Worm (Caenorhabditis elegans): ENCODE results near the gene rbd-1.

Gene rbd-1

ce11 chrIV:12721106-12721505 is 3.7 kb upstream of the rbd-1 start, which contains the start of gene T23F6.2:
Gene T23F6.2, plus strand, starts transcription at chrIV:12721356.
- peak; percentile 47 for TF ChIP-seq elt-1 (tag; optimal IDR thresholded peaks at IDR 0.05; ENCODE audit: borderline replicate concordance, insufficient read depth)
- TF ChIP-seq nhr-28 (tag; optimal IDR thresholded peaks at IDR 0.05): no peak
- TF ChIP-seq bed-3 (GFP tag; optimal IDR thresholded peaks at IDR 0.05): no peak
- no peak for TF ChIP-seq M03D4.4 (tag; optimal IDR thresholded peaks at IDR 0.05)
- no peak for TF ChIP-seq lsy-2 (tag; optimal IDR thresholded peaks at IDR 0.05)

ce11 chrIV:12725228-12725627 is 442 bp downstream of the rbd-1 start:
- TF ChIP-seq ces-1 (GFP tag; optimal IDR thresholded peaks at IDR 0.05): no peak
- no peak for TF ChIP-seq tbx-8 (GFP tag; optimal IDR thresholded peaks at IDR 0.05)
- no peak for TF ChIP-seq ceh-43 (GFP tag; optimal IDR thresholded peaks at IDR 0.05)

- TF ChIP-seq sptf-1 (tag; optimal IDR thresholded peaks at IDR 0.05) (no peak), nhr-2 (tag; optimal IDR thresholded peaks at IDR 0.05) (no peak), lsy-2 (tag; optimal IDR thresholded peaks at IDR 0.05) (no peak), nhr-76 (tag; optimal IDR thresholded peaks at IDR 0.05) (no peak), ceh-43 (GFP tag; optimal IDR thresholded peaks at IDR 0.05) (no peak), tbx-8 (GFP tag; optimal IDR thresholded peaks at IDR 0.05) (no peak), hlh-1 (tag; optimal IDR thresholded peaks at IDR 0.05) (no peak), ces-1 (GFP tag; optimal IDR thresholded peaks at IDR 0.05) (no peak), ceh-83 (GFP tag; optimal IDR thresholded peaks at IDR 0.05) (no peak), snpc-4 (tag; optimal IDR thresholded peaks at IDR 0.05) (no peak)
Measured at ce11 chrIV:12725925-12726324, 1.1 kb downstream of the rbd-1 start.

DNA sequence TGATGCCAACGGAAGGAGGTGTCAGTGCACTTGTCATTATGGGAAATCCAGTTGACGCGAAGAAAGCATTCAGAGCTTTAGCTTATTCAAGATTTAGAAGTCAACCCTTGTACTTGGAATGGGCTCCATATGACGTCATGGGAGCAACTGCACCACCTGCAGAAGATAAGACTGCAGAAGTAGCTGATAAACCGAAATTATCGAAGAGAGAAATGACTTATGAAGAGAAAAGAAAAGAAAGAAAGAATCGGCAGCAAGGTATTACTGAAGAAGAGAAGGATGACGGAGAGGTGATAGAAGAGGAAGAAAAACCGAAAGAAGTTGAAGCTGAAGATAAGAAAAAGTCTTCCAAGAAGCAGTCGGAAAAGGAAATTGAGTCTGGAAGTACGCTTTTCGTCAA is 3.4 kb downstream of the rbd-1 start:
- TF ChIP-seq ceh-83 (GFP tag; optimal IDR thresholded peaks at IDR 0.05) (no peak), unc-39 (tag; optimal IDR thresholded peaks at IDR 0.05) (no peak), unc-120 (tag; optimal IDR thresholded peaks at IDR 0.05; ENCODE audit: poor library complexity, severe bottlenecking) (no peak), drap-1 (GFP tag; optimal IDR thresholded peaks at IDR 0.05) (no peak), lin-13 (tag; optimal IDR thresholded peaks at IDR 0.05) (no peak), elt-1 (tag; optimal IDR thresholded peaks at IDR 0.05; ENCODE audit: borderline replicate concordance, insufficient read depth) (no peak), elt-3 (tag; optimal IDR thresholded peaks at IDR 0.05) (no peak), sem-2 (GFP tag; optimal IDR thresholded peaks at IDR 0.05) (no peak), nhr-2 (tag; optimal IDR thresholded peaks at IDR 0.05) (no peak), zip-8 (tag; optimal IDR thresholded peaks at IDR 0.05) (no peak)

ce11 chrIV:12741438-12741837 is 16.7 kb downstream of the rbd-1 start, which contains the start of gene T23F6.5:
Gene T23F6.5, minus strand, starts transcription at chrIV:12741538.
- TF ChIP-seq drap-1 (GFP tag; optimal IDR thresholded peaks at IDR 0.05) (no peak), lin-32 (GFP tag; optimal IDR thresholded peaks at IDR 0.05) (no peak), blmp-1 (tag; optimal IDR thresholded peaks at IDR 0.05) (peak; percentile 29), unc-120 (tag; optimal IDR thresholded peaks at IDR 0.05; ENCODE audit: poor library complexity, severe bottlenecking) (no peak), ham-2 (GFP tag; optimal IDR thresholded peaks at IDR 0.05) (no peak)

ce11 chrIV:12743680-12744079 is 18.9 kb downstream of the rbd-1 start:
- no peak for TF ChIP-seq unc-39 (tag; optimal IDR thresholded peaks at IDR 0.05)
- TF ChIP-seq pha-4 (tag; optimal IDR thresholded peaks at IDR 0.05): no peak

ce11 chrIV:12744713-12745112 is 19.9 kb downstream of the rbd-1 start, which contains the start of gene C36H8.1:
Gene C36H8.1, minus strand, starts transcription at chrIV:12744813.
- TF ChIP-seq blmp-1 (tag; optimal IDR thresholded peaks at IDR 0.05) (no peak), tbx-8 (GFP tag; optimal IDR thresholded peaks at IDR 0.05) (no peak), ces-1 (GFP tag; optimal IDR thresholded peaks at IDR 0.05) (no peak), ztf-11 (tag; optimal IDR thresholded peaks at IDR 0.05) (no peak), mls-2 (tag; optimal IDR thresholded peaks at IDR 0.05) (no peak), cnd-1 (tag; optimal IDR thresholded peaks at IDR 0.05) (no peak)
